Fruit fly (Drosophila melanogaster): ENCODE data around the gene CG7488.

Gene CG7488

DNA sequence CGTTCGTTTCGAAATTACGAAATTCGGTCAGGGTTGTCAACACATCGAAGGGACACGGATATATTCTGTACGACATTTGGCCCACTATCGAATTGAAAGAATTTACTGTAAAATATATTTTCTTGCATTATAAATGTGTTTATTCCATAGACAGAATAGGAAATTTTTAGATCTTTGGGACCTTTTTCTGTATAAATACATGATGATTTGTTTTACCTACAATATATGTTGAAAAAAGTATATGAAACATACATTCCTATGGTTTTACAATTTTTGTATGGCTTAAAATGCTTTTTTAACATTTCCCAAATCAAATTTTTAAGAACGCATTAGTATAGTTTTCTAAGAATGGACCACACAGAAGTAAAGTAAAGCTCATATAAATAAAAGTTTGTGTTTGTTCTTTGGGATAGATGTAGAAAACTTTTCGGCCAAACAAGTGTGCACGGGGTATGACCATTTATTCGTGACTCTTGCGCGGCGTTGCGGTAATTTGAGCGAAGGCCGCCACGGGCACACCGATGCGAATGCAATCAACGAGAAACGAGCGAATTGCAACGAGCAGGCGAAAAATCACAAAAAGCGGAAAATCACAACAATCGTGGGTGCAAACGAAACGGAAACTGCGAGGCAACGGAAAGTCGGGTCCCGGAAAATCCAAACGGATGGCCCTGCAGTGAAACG, 2.3 kb downstream of the CG7488 start, which contains the start of the genes CG17327, CG44194 and CG7518:
Gene CG17327 (minus strand): TSS at position 177 of the 684 bp plus-strand sequence.
Gene CG44194 (minus strand): TSS at position 177 of the 684 bp plus-strand sequence.
Gene CG7518 (plus strand): TSS at position 540 of the 684 bp plus-strand sequence.
- TF ChIP-seq Rel (GFP tag; optimal IDR thresholded peaks at IDR 0.05) = no peak
- peak; percentile 82 for TF ChIP-seq Rel (tag; optimal IDR thresholded peaks at IDR 0.05)
- peak; percentile 43 for TF ChIP-seq Hr83 (GFP tag; optimal IDR thresholded peaks at IDR 0.05; ENCODE audit: poor library complexity, severe bottlenecking)
- peak; percentile 7 for TF ChIP-seq psq (GFP tag; optimal IDR thresholded peaks at IDR 0.05)
- TF ChIP-seq brk (GFP tag; optimal IDR thresholded peaks at IDR 0.05) = no peak
- TF ChIP-seq ey (GFP tag; optimal IDR thresholded peaks at IDR 0.05) = peak; percentile 28
- TF ChIP-seq N (GFP tag; optimal IDR thresholded peaks at IDR 0.05) = peak; percentile 25

- TF ChIP-seq GATAd (GFP tag; optimal IDR thresholded peaks at IDR 0.05) (no peak), pan (optimal IDR thresholded peaks at IDR 0.05) (no peak), Vsx2 (GFP tag; optimal IDR thresholded peaks at IDR 0.05; ENCODE audit: partially characterized antibody) (no peak)
These were observed 2.8 kb downstream of the CG7488 start for dm6 chr3R:12998234-12998591.

DNA sequence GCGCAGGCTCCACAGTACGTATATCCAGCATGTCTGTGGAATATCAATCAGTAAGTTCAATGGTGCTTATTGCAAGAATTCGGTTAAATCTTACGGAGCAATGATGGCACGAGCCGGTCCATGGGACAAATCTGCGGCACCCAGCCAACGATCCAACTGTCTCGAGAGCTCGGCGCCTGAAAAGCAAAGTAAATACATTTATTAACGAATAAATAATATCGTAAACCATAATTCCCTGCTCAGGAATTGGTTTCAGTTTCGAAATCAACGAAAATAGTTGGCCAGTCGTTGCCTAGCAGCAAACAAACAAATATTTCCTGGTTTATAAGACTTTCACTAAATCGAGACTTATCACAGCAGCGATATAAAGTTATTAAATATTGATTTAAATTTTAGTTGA, 14.2 kb downstream of the CG7488 start, which contains the start of gene CG11656:
Gene CG11656 (plus strand): TSS at position 301 of the 400 bp plus-strand sequence.
- TF ChIP-seq HLH106 (tag; optimal IDR thresholded peaks at IDR 0.05) (no peak), Dif (GFP tag; optimal IDR thresholded peaks at IDR 0.05; ENCODE audit: partially characterized antibody) (no peak), psq (GFP tag; optimal IDR thresholded peaks at IDR 0.05) (no peak), Hnf4 (GFP tag; optimal IDR thresholded peaks at IDR 0.05) (no peak), fru (GFP tag; optimal IDR thresholded peaks at IDR 0.05) (no peak), Rel (GFP tag; optimal IDR thresholded peaks at IDR 0.05) (no peak), Rel (tag; optimal IDR thresholded peaks at IDR 0.05) (no peak), Jra (GFP tag; optimal IDR thresholded peaks at IDR 0.05) (no peak), ey (GFP tag; optimal IDR thresholded peaks at IDR 0.05) (no peak), CG32264 (GFP tag; optimal IDR thresholded peaks at IDR 0.05) (no peak), Mio (GFP tag; optimal IDR thresholded peaks at IDR 0.05) (no peak), woc (GFP tag; optimal IDR thresholded peaks at IDR 0.05) (no peak), tai (GFP tag; optimal IDR thresholded peaks at IDR 0.05) (no peak), Sp1 (GFP tag; optimal IDR thresholded peaks at IDR 0.05) (no peak)

DNA sequence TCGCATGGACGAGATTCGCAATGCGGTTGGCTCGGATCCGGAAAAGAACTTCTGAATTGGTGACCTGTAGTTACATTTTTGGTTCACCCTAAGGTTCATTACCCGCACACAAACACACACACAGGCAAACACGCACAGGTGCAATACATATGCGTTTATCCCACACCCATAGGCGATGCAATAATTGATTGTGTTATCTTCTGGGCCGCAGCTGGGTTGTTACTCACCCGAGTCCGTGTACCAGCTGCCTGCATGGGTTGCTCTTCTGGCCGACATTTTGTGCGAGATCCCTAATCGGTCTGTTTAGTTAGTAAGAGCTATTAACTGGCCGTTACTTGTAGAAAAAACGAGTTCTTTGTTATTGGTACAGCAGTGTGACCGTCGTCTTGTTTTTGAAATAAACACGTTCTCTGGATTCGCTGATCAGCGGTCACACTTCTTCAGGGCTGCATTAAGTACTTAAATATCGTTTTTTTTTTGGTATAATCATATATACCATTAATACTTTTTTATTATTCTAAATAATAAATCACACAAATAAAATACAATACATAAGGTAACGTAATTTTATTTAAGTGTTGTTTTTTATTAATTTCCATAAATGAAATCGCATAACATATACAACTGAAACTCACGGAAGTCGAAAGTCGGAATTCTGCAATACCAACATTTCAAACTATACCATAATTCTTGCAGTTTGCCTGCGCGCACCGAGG, 15.6 kb downstream of the CG7488 start, which contains the start of gene CG8031:
Gene CG8031 (minus strand): TSS at position 406 of the 716 bp plus-strand sequence.
- TF ChIP-seq fru (GFP tag; optimal IDR thresholded peaks at IDR 0.05) = peak; percentile 88
- no peak for TF ChIP-seq Vsx2 (GFP tag; optimal IDR thresholded peaks at IDR 0.05; ENCODE audit: partially characterized antibody)
- TF ChIP-seq Dif (GFP tag; optimal IDR thresholded peaks at IDR 0.05; ENCODE audit: partially characterized antibody) = peak; percentile 4
- TF ChIP-seq N (GFP tag; optimal IDR thresholded peaks at IDR 0.05) = peak; percentile 45
- no peak for TF ChIP-seq h (GFP tag; optimal IDR thresholded peaks at IDR 0.05)
- no peak for TF ChIP-seq dsf (GFP tag; optimal IDR thresholded peaks at IDR 0.05; ENCODE audit: borderline replicate concordance)
- no peak for TF ChIP-seq br (GFP tag; optimal IDR thresholded peaks at IDR 0.05)

DNA sequence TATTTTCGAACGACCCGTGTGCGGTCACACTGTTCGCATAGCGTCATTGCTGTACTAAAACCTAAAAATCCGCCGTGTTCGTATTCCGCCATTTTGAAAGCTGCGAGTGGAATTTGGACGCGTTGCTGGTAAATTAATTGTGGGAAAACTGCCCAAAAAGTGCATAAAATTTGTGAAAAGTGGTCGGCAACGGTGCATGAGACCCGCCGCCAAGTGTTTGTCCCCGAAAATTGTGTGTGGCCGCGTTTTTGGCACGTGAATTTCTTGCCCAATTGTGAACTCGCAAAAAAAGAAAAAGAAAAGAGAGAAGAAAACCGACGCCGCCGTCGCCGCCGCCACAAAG, 16.2 kb downstream of the CG7488 start, which contains the start of gene CtBP:
Gene CtBP (plus strand): TSS at position 29 of the 343 bp plus-strand sequence.
- no peak for TF ChIP-seq usp (GFP tag; optimal IDR thresholded peaks at IDR 0.05)
- TF ChIP-seq Rel (GFP tag; optimal IDR thresholded peaks at IDR 0.05) = no peak
- peak; percentile 8 for TF ChIP-seq Rel (tag; optimal IDR thresholded peaks at IDR 0.05)
- no peak for TF ChIP-seq woc (GFP tag; optimal IDR thresholded peaks at IDR 0.05)

- peak; percentile 49 for TF ChIP-seq Jra (GFP tag; optimal IDR thresholded peaks at IDR 0.05)
- TF ChIP-seq woc (GFP tag; optimal IDR thresholded peaks at IDR 0.05) = peak; percentile 47
- peak; percentile 83 for TF ChIP-seq fru (GFP tag; optimal IDR thresholded peaks at IDR 0.05)
- TF ChIP-seq HLH106 (tag; optimal IDR thresholded peaks at IDR 0.05) = peak; percentile 61
- no peak for TF ChIP-seq Vsx2 (GFP tag; optimal IDR thresholded peaks at IDR 0.05; ENCODE audit: partially characterized antibody)
- TF ChIP-seq usp (GFP tag; optimal IDR thresholded peaks at IDR 0.05) = no peak
- TF ChIP-seq dmrt93B (GFP tag; optimal IDR thresholded peaks at IDR 0.05) = no peak
- TF ChIP-seq psq (GFP tag; optimal IDR thresholded peaks at IDR 0.05) = peak; percentile 75
- peak; percentile 21 for TF ChIP-seq CG32264 (GFP tag; optimal IDR thresholded peaks at IDR 0.05)
- TF ChIP-seq lola (GFP tag; optimal IDR thresholded peaks at IDR 0.05) = no peak
- TF ChIP-seq h (GFP tag; optimal IDR thresholded peaks at IDR 0.05) = peak; percentile 85
- TF ChIP-seq rgr (GFP tag; optimal IDR thresholded peaks at IDR 0.05) = peak; percentile 80
- no peak for TF ChIP-seq brk (GFP tag; optimal IDR thresholded peaks at IDR 0.05)
- no peak for TF ChIP-seq tai (GFP tag; optimal IDR thresholded peaks at IDR 0.05)
- no peak for TF ChIP-seq sage (GFP tag; optimal IDR thresholded peaks at IDR 0.05)
- peak; percentile 45 for TF ChIP-seq sv (GFP tag; optimal IDR thresholded peaks at IDR 0.05)
- TF ChIP-seq jim (GFP tag; optimal IDR thresholded peaks at IDR 0.05) = peak; percentile 11
- TF ChIP-seq N (GFP tag; optimal IDR thresholded peaks at IDR 0.05) = peak; percentile 72
- no peak for TF ChIP-seq Rel (GFP tag; optimal IDR thresholded peaks at IDR 0.05)
- peak; percentile 60 for TF ChIP-seq Rel (tag; optimal IDR thresholded peaks at IDR 0.05)
- no peak for TF ChIP-seq Mio (GFP tag; optimal IDR thresholded peaks at IDR 0.05)
- TF ChIP-seq dl (GFP tag; optimal IDR thresholded peaks at IDR 0.05; ENCODE audit: insufficient read depth in 1 of 2, partially characterized antibody in 2 of 2) = no peak
- no peak for TF ChIP-seq CrebA (GFP tag; optimal IDR thresholded peaks at IDR 0.05; ENCODE audit: borderline replicate concordance)
- peak; percentile 78 for TF ChIP-seq Hr83 (GFP tag; optimal IDR thresholded peaks at IDR 0.05; ENCODE audit: poor library complexity, severe bottlenecking)
- peak; percentile 81 for TF ChIP-seq br (GFP tag; optimal IDR thresholded peaks at IDR 0.05)
- no peak for TF ChIP-seq Abd-B (GFP tag; optimal IDR thresholded peaks at IDR 0.05)
These were observed 16.9 kb downstream of the CG7488 start for dm6 chr3R:13012351-13012750.

Measured in whole organism, wandering third instar larva.